Worm (Caenorhabditis elegans) whole organism, L2 larva: ENCODE results near the gene pals-22.
"Not testable (repeated sequence)": the region's sequence is repeated elsewhere in the genome, so short reads cannot be mapped to it uniquely, and the experiment has no call there.

Source experiments
- C34F6.9 ChIP-seq: fragments of 150-350 bp; optimal IDR thresholded peaks from 2 replicates; lab custom pipeline; 2014; ENCODE audit warnings: missing biosample characterization, missing genetic modification characterization
- F13H6.1 ChIP-seq: sonication (generic microtip); optimal IDR thresholded peaks from 2 replicates; lab custom pipeline; 2016; ENCODE audit warnings: missing genetic modification characterization, missing compliant biosample characterization
- ZK546.5 ChIP-seq: sonication (generic microtip); optimal IDR thresholded peaks from 2 replicates; lab custom pipeline; 2017; ENCODE audit warnings: missing biosample characterization, missing genetic modification characterization
- alr-1 ChIP-seq: fragments of 150-350 bp; optimal IDR thresholded peaks from 2 replicates; lab custom pipeline; 2014; ENCODE audit warnings: missing biosample characterization, missing genetic modification characterization
- aly-2 ChIP-seq: fragments of 150-350 bp; optimal IDR thresholded peaks from 2 replicates; lab custom pipeline; 2014; ENCODE audit warnings: missing biosample characterization, missing genetic modification characterization
- ama-1 ChIP-seq: fragments of 150-350 bp; optimal IDR thresholded peaks from 2 replicates; lab custom pipeline; 2018; ENCODE audit warnings: inconsistent platforms
- ceh-16 ChIP-seq: fragments of 150-350 bp; optimal IDR thresholded peaks from 2 replicates; lab custom pipeline; 2014; ENCODE audit warnings: missing biosample characterization, missing genetic modification characterization
- ceh-82 ChIP-seq: fragments of 150-350 bp; optimal IDR thresholded peaks from 2 replicates; lab custom pipeline; 2014; ENCODE audit warnings: missing biosample characterization, missing genetic modification characterization
- crh-2 ChIP-seq: sonication (generic microtip); optimal IDR thresholded peaks from 2 replicates; lab custom pipeline; 2017; ENCODE audit warnings: missing biosample characterization, missing genetic modification characterization
- egl-27 ChIP-seq: sonication (generic microtip); optimal IDR thresholded peaks from 3 replicates; lab custom pipeline; 2017; ENCODE audit warnings: missing biosample characterization, missing genetic modification reagents, missing genetic modification characterization
- elt-1 ChIP-seq: fragments of 150-350 bp; optimal IDR thresholded peaks from 2 replicates; lab custom pipeline; 2014; ENCODE audit warnings: missing biosample characterization, missing genetic modification characterization
- fos-1 ChIP-seq: fragments of 150-350 bp; optimal IDR thresholded peaks from 2 replicates; lab custom pipeline; 2014; ENCODE audit warnings: missing biosample characterization, missing genetic modification characterization
- gmeb-1 ChIP-seq: fragments of 150-350 bp; optimal IDR thresholded peaks from 2 replicates; lab custom pipeline; 2014; ENCODE audit warnings: missing biosample characterization, missing genetic modification characterization
- lin-11 ChIP-seq: fragments of 150-350 bp; sonication (generic microtip); optimal IDR thresholded peaks from 2 replicates; lab custom pipeline; 2014; ENCODE audit warnings: missing biosample characterization, missing genetic modification characterization, inconsistent platforms, mixed read lengths
- lin-13 ChIP-seq: fragments of 150-350 bp; optimal IDR thresholded peaks from 2 replicates; lab custom pipeline; 2014; ENCODE audit warnings: missing biosample characterization, missing genetic modification reagents, missing genetic modification characterization
- lin-39 ChIP-seq: fragments of 150-350 bp; optimal IDR thresholded peaks from 2 replicates; lab custom pipeline; 2014; ENCODE audit warnings: missing biosample characterization, missing genetic modification reagents, missing genetic modification characterization
- lsy-2 ChIP-seq, 2 experiments: fragments of 150-350 bp in 1 of 2; sonication (generic microtip) in 1 of 2; optimal IDR thresholded peaks; 2 replicates each; lab custom pipeline; 2014 to 2017; ENCODE audit warnings: missing biosample characterization in 2 of 2, missing genetic modification characterization in 2 of 2
- mab-5 ChIP-seq: fragments of 150-350 bp; optimal IDR thresholded peaks from 2 replicates; lab custom pipeline; 2014; ENCODE audit warnings: missing biosample characterization, missing genetic modification characterization
- mdl-1 ChIP-seq, 2 experiments: fragments of 150-350 bp in 1 of 2; sonication (generic microtip) in 1 of 2; optimal IDR thresholded peaks; 2 replicates each; lab custom pipeline; 2017; ENCODE audit warnings: missing biosample characterization in 2 of 2, missing genetic modification characterization in 2 of 2
- nhr-11 ChIP-seq: fragments of 150-350 bp; optimal IDR thresholded peaks from 2 replicates; lab custom pipeline; 2014; ENCODE audit warnings: missing biosample characterization, missing genetic modification characterization
- nhr-12 ChIP-seq: fragments of 150-350 bp; optimal IDR thresholded peaks from 2 replicates; lab custom pipeline; 2014; ENCODE audit warnings: missing biosample characterization, missing genetic modification characterization
- nhr-129 ChIP-seq: fragments of 150-350 bp; optimal IDR thresholded peaks from 2 replicates; lab custom pipeline; 2014; ENCODE audit warnings: missing biosample characterization, missing genetic modification characterization
- nhr-237 ChIP-seq: fragments of 150-350 bp; optimal IDR thresholded peaks from 2 replicates; lab custom pipeline; 2014; ENCODE audit warnings: missing biosample characterization, missing genetic modification characterization
- nhr-25 ChIP-seq: fragments of 150-350 bp; sonication (generic microtip); optimal IDR thresholded peaks from 3 replicates; lab custom pipeline; 2014; ENCODE audit warnings: missing biosample characterization, missing genetic modification characterization
- nhr-77 ChIP-seq: fragments of 150-350 bp; optimal IDR thresholded peaks from 2 replicates; lab custom pipeline; 2014; ENCODE audit warnings: missing biosample characterization, missing genetic modification characterization
- peb-1 ChIP-seq: fragments of 150-350 bp; optimal IDR thresholded peaks from 2 replicates; lab custom pipeline; 2014; ENCODE audit warnings: missing biosample characterization, missing genetic modification characterization
- sem-4 ChIP-seq: fragments of 150-350 bp; optimal IDR thresholded peaks from 2 replicates; lab custom pipeline; 2014; ENCODE audit warnings: missing biosample characterization, missing genetic modification reagents, missing genetic modification characterization
- skn-1 ChIP-seq: sonication (generic microtip); optimal IDR thresholded peaks from 2 replicates; lab custom pipeline; 2017; ENCODE audit warnings: missing biosample characterization, missing genetic modification characterization
- sma-3 ChIP-seq: sonication (generic microtip); optimal IDR thresholded peaks from 2 replicates; lab custom pipeline; 2016; ENCODE audit warnings: missing genetic modification reagents, missing genetic modification characterization, missing compliant biosample characterization
- sma-9 ChIP-seq, 2 experiments: fragments of 150-350 bp in 1 of 2; sonication (generic microtip) in 1 of 2; optimal IDR thresholded peaks; 2 replicates each; lab custom pipeline; 2014 to 2016; ENCODE audit warnings: missing genetic modification characterization in 2 of 2, mild to moderate bottlenecking in 1 of 2, missing biosample characterization in 1 of 2, missing compliant biosample characterization in 1 of 2, missing genetic modification reagents in 1 of 2, moderate library complexity in 1 of 2
- snpc-4 ChIP-seq: fragments of 150-350 bp; optimal IDR thresholded peaks from 2 replicates; lab custom pipeline; 2014; ENCODE audit warnings: missing biosample characterization, missing genetic modification characterization
- unc-55 ChIP-seq: fragments of 150-350 bp; sonication (generic microtip); optimal IDR thresholded peaks from 3 replicates; lab custom pipeline; 2014; ENCODE audit warnings: missing biosample characterization, missing genetic modification reagents, missing genetic modification characterization
- unc-62 ChIP-seq: fragments of 150-350 bp; optimal IDR thresholded peaks from 2 replicates; lab custom pipeline; 2014; ENCODE audit warnings: missing biosample characterization, missing genetic modification reagents, missing genetic modification characterization
- zag-1 ChIP-seq: fragments of 150-350 bp; optimal IDR thresholded peaks from 2 replicates; lab custom pipeline; 2014; ENCODE audit warnings: missing biosample characterization, missing genetic modification characterization
- ztf-1 ChIP-seq: fragments of 200-800 bp; sonication (Bioruptor generic); conservative IDR thresholded peaks from 2 replicates; pipeline ENCODE4 v1.3.6; 2022; ENCODE audit warnings: missing genetic modification characterization, missing compliant biosample characterization
- ztf-11 ChIP-seq: sonication (generic microtip); optimal IDR thresholded peaks from 2 replicates; lab custom pipeline; 2017; ENCODE audit warnings: missing biosample characterization, missing genetic modification characterization
- ztf-4 ChIP-seq: fragments of 150-350 bp; optimal IDR thresholded peaks from 2 replicates; lab custom pipeline; 2014; ENCODE audit warnings: missing biosample characterization, missing genetic modification characterization

Gene pals-22

ce11 chrIII:92247-92646 is 40.0 kb upstream of the pals-22 start:
- TF ChIP-seq egl-27 (tag; lab: Kevin White, UChicago) = no peak
- TF ChIP-seq nhr-11 = no peak
- no peak for TF ChIP-seq sem-4 (tag; lab: Kevin White, UChicago)
- TF ChIP-seq nhr-25 = no peak
- no peak for TF ChIP-seq elt-1 (tag; lab: Kevin White, UChicago)
- no peak for TF ChIP-seq lin-39
- TF ChIP-seq zag-1 = no peak
- no peak for TF ChIP-seq gmeb-1 (tag; lab: Kevin White, UChicago)

- no peak for TF ChIP-seq ceh-82 (tag; lab: Kevin White, UChicago)
- TF ChIP-seq nhr-25 = peak; percentile 25
- peak; percentile 36 for TF ChIP-seq sma-9 (GFP tag; optimal IDR thresholded peaks at IDR 0.05; lab: Kevin White, UChicago)
- TF ChIP-seq sma-9 (tag; optimal IDR thresholded peaks at IDR 0.05; lab: Kevin White, UChicago) = no peak
- TF ChIP-seq ztf-11 (tag; lab: Kevin White, UChicago) = no peak
- TF ChIP-seq ztf-1 (GFP tag; lab: Robert Waterston, UW) = no peak
- TF ChIP-seq unc-62 = no peak
- no peak for TF ChIP-seq nhr-77 (tag; lab: Kevin White, UChicago)
- TF ChIP-seq ZK546.5 (tag; lab: Kevin White, UChicago) = no peak
- TF ChIP-seq peb-1 = no peak
- no peak for TF ChIP-seq aly-2
- peak; percentile 38 for TF ChIP-seq ceh-16 (tag; lab: Kevin White, UChicago)
- TF ChIP-seq unc-55 = peak; percentile 17
- no peak for TF ChIP-seq snpc-4
- no peak for TF ChIP-seq skn-1 (tag; lab: Kevin White, UChicago)
- TF ChIP-seq nhr-12 (tag; lab: Kevin White, UChicago) = no peak
- TF ChIP-seq lsy-2 (tag; optimal IDR thresholded peaks at IDR 0.05; lab: Kevin White, UChicago) = no peak
- peak; percentile 29 for TF ChIP-seq sma-3 (GFP tag; lab: Kevin White, UChicago)
- no peak for TF ChIP-seq alr-1 (tag; lab: Kevin White, UChicago)
- no peak for TF ChIP-seq mdl-1 (tag; optimal IDR thresholded peaks at IDR 0.05; lab: Kevin White, UChicago)
- peak; percentile 72 for TF ChIP-seq F13H6.1
- no peak for TF ChIP-seq ama-1 (lab: Kevin White, UChicago)
- TF ChIP-seq C34F6.9 (tag; lab: Kevin White, UChicago) = peak; percentile 20
- no peak for TF ChIP-seq fos-1 (tag; lab: Kevin White, UChicago)
- TF ChIP-seq lin-11 (tag; lab: Kevin White, UChicago) = no peak
These were observed 37.4 kb upstream of the pals-22 start, which contains the start of gene pat-4 for ce11 chrIII:94759-95330. TSS of gene pat-4 (minus strand) at chrIII:94809.

ce11 chrIII:96196-96595 is 36.0 kb upstream of the pals-22 start:
- no peak for TF ChIP-seq nhr-12 (tag; lab: Kevin White, UChicago)
- TF ChIP-seq mab-5 (tag; lab: Kevin White, UChicago) = peak; percentile 16
- TF ChIP-seq lin-13 = peak; percentile 16
- no peak for TF ChIP-seq ztf-4 (tag; lab: Kevin White, UChicago)
- TF ChIP-seq lsy-2 (tag; optimal IDR thresholded peaks at IDR 0.05; lab: Kevin White, UChicago) = peak; percentile 20 to 54
- TF ChIP-seq crh-2 = peak; percentile 36
- TF ChIP-seq F13H6.1 = peak; percentile 63
- TF ChIP-seq unc-55 = peak; percentile 24
- TF ChIP-seq sma-9 (GFP tag; optimal IDR thresholded peaks at IDR 0.05; lab: Kevin White, UChicago) = peak; percentile 35
- no peak for TF ChIP-seq sma-9 (tag; optimal IDR thresholded peaks at IDR 0.05; lab: Kevin White, UChicago)
- TF ChIP-seq ama-1 (lab: Kevin White, UChicago) = no peak
- peak; percentile 20 for TF ChIP-seq C34F6.9 (tag; lab: Kevin White, UChicago)
- TF ChIP-seq nhr-129 (tag; lab: Kevin White, UChicago) = peak; percentile 50

- TF ChIP-seq fos-1 (tag; lab: Kevin White, UChicago); nhr-237 (tag; lab: Kevin White, UChicago); lin-39: not testable (repeated sequence)
- TF ChIP-seq, all 48 proteins: peak for 0; not testable (repeated sequence) for 48
These were observed 35.2 kb upstream of the pals-22 start, which contains the start of gene C29F9.8 for ce11 chrIII:97018-97417. TSS of gene C29F9.8 (minus strand) at chrIII:97118.
